Worm (Caenorhabditis elegans): ENCODE results near the gene flwr-1.

DNA sequence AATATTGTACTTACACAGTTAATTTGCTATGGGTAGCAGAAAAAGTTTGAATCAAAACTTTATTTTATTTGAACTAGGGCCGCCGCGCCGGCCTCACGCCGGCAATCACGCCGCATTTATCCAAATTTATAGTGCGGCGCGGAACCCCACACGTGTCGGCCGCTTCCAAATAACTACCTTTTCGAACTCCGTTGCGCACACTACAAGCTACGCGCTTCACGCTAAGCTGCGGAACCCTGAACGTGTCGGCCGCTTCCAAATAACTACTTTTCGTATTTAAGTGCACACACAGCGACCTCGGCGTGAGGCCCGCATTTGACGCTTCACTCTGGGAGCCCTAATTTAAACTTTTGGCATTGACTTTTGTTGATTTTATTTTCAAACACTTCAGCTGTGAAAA lies 38.6 kb downstream of the flwr-1 start:
- TF ChIP-seq snpc-4 (tag; optimal IDR thresholded peaks at IDR 0.05) (no peak), ceh-82 (tag; optimal IDR thresholded peaks at IDR 0.05) (no peak), zfp-3 (GFP tag; conservative IDR thresholded peaks at IDR 0.05) (no peak), pha-4 (GFP tag; IDR thresholded peaks at IDR 0.05) (no peak), pha-4 (tag; optimal IDR thresholded peaks at IDR 0.05) (no peak), ZK546.5 (tag; optimal IDR thresholded peaks at IDR 0.05) (no peak), ama-1 (optimal IDR thresholded peaks at IDR 0.05) (no peak), pqm-1 (tag; optimal IDR thresholded peaks at IDR 0.05) (no peak)
